Fruit fly (Drosophila melanogaster): ENCODE results near the gene Lcp65Ag3.
"Not testable (repeated sequence)": the region's sequence is repeated elsewhere in the genome, so short reads cannot be mapped to it uniquely, and the experiment has no call there.

Gene Lcp65Ag3

dm6 chr3L:6130944-6131343, at the start of gene Lcp65Ag3:
TSS of gene Lcp65Ag3 (minus strand) at chr3L:6130989.
- no peak for TF ChIP-seq h (optimal IDR thresholded peaks at IDR 0.05)
- TF ChIP-seq Myc (optimal IDR thresholded peaks at IDR 0.05): no peak
- TF ChIP-seq ttk (optimal IDR thresholded peaks at IDR 0.05): no peak
- no peak for TF ChIP-seq Sin3A (optimal IDR thresholded peaks at IDR 0.05)
- no peak for TF ChIP-seq insv (optimal IDR thresholded peaks at IDR 0.05)
- TF ChIP-seq psq (optimal IDR thresholded peaks at IDR 0.05): no peak

dm6 chr3L:6173826-6174255, 43.1 kb upstream of the Lcp65Ag3 start, which contains the start of the genes fmt and CG7376:
TSS of gene fmt (minus strand) at chr3L:6173880.
TSS of gene CG7376 (plus strand) at chr3L:6174248.
- no peak for TF ChIP-seq psq (optimal IDR thresholded peaks at IDR 0.05)
- no peak for TF ChIP-seq Myc (optimal IDR thresholded peaks at IDR 0.05)
- TF ChIP-seq h (optimal IDR thresholded peaks at IDR 0.05): no peak
- TF ChIP-seq insv (optimal IDR thresholded peaks at IDR 0.05): no peak
- no peak for TF ChIP-seq ttk (optimal IDR thresholded peaks at IDR 0.05)
- TF ChIP-seq Sin3A (optimal IDR thresholded peaks at IDR 0.05): no peak

- no peak for TF ChIP-seq ttk (optimal IDR thresholded peaks at IDR 0.05)
- TF ChIP-seq h (optimal IDR thresholded peaks at IDR 0.05): no peak
- no peak for TF ChIP-seq Myc (optimal IDR thresholded peaks at IDR 0.05)
- no peak for TF ChIP-seq Sin3A (optimal IDR thresholded peaks at IDR 0.05)
- no peak for TF ChIP-seq insv (optimal IDR thresholded peaks at IDR 0.05)
- no peak for TF ChIP-seq psq (optimal IDR thresholded peaks at IDR 0.05)
Observed at dm6 chr3L:6162483-6163128, 31.8 kb upstream of the Lcp65Ag3 start, which contains the start of gene Prdm13. TSS of gene Prdm13 (plus strand) at chr3L:6163127.

- TF ChIP-seq insv (optimal IDR thresholded peaks at IDR 0.05) (no peak), h (optimal IDR thresholded peaks at IDR 0.05) (no peak), Sin3A (optimal IDR thresholded peaks at IDR 0.05) (no peak), psq (optimal IDR thresholded peaks at IDR 0.05) (no peak), ttk (optimal IDR thresholded peaks at IDR 0.05) (no peak), Myc (optimal IDR thresholded peaks at IDR 0.05) (no peak)
Observed at dm6 chr3L:6161997-6162396, 31.2 kb upstream of the Lcp65Ag3 start.

dm6 chr3L:6160514-6160913, 29.7 kb upstream of the Lcp65Ag3 start, which contains the start of gene Cpr65Az:
TSS of gene Cpr65Az (plus strand) at chr3L:6160814.
- TF ChIP-seq psq (optimal IDR thresholded peaks at IDR 0.05) (no peak), Myc (optimal IDR thresholded peaks at IDR 0.05) (no peak), insv (optimal IDR thresholded peaks at IDR 0.05) (no peak), h (optimal IDR thresholded peaks at IDR 0.05) (no peak), Sin3A (optimal IDR thresholded peaks at IDR 0.05) (no peak), ttk (optimal IDR thresholded peaks at IDR 0.05) (no peak)

- no peak for TF ChIP-seq Sin3A (optimal IDR thresholded peaks at IDR 0.05)
- no peak for TF ChIP-seq insv (optimal IDR thresholded peaks at IDR 0.05)
- no peak for TF ChIP-seq psq (optimal IDR thresholded peaks at IDR 0.05)
- no peak for TF ChIP-seq h (optimal IDR thresholded peaks at IDR 0.05)
- TF ChIP-seq ttk (optimal IDR thresholded peaks at IDR 0.05): no peak
- TF ChIP-seq Myc (optimal IDR thresholded peaks at IDR 0.05): no peak
Observed at dm6 chr3L:6159863-6160262, 29.1 kb upstream of the Lcp65Ag3 start.

- no peak for TF ChIP-seq Sin3A (optimal IDR thresholded peaks at IDR 0.05)
- TF ChIP-seq Myc (optimal IDR thresholded peaks at IDR 0.05): no peak
- no peak for TF ChIP-seq psq (optimal IDR thresholded peaks at IDR 0.05)
- TF ChIP-seq ttk (optimal IDR thresholded peaks at IDR 0.05): no peak
- TF ChIP-seq insv (optimal IDR thresholded peaks at IDR 0.05): no peak
- no peak for TF ChIP-seq h (optimal IDR thresholded peaks at IDR 0.05)
Observed at dm6 chr3L:6158530-6158929, 27.7 kb upstream of the Lcp65Ag3 start, which contains the start of gene Cpr65Ay. TSS of gene Cpr65Ay (minus strand) at chr3L:6158630.

dm6 chr3L:6157327-6158032, 26.7 kb upstream of the Lcp65Ag3 start, which contains the start of gene CG13297:
TSS of gene CG13297 (minus strand) at chr3L:6157377.
- no peak for TF ChIP-seq h (optimal IDR thresholded peaks at IDR 0.05)

- TF ChIP-seq Sin3A (optimal IDR thresholded peaks at IDR 0.05) (no peak), psq (optimal IDR thresholded peaks at IDR 0.05) (no peak), Myc (optimal IDR thresholded peaks at IDR 0.05) (no peak), insv (optimal IDR thresholded peaks at IDR 0.05) (no peak), h (optimal IDR thresholded peaks at IDR 0.05) (no peak)
Observed at dm6 chr3L:6154951-6155394, 24.2 kb upstream of the Lcp65Ag3 start.

dm6 chr3L:6152531-6152930, 21.7 kb upstream of the Lcp65Ag3 start, which contains the start of gene Acp65Aa:
TSS of gene Acp65Aa (minus strand) at chr3L:6152745.
- no peak for TF ChIP-seq Myc (optimal IDR thresholded peaks at IDR 0.05)
- TF ChIP-seq ttk (optimal IDR thresholded peaks at IDR 0.05): no peak
- no peak for TF ChIP-seq insv (optimal IDR thresholded peaks at IDR 0.05)
- no peak for TF ChIP-seq Sin3A (optimal IDR thresholded peaks at IDR 0.05)
- no peak for TF ChIP-seq h (optimal IDR thresholded peaks at IDR 0.05)
- no peak for TF ChIP-seq psq (optimal IDR thresholded peaks at IDR 0.05)

- TF ChIP-seq h, Sin3A, insv (optimal IDR thresholded peaks at IDR 0.05): not testable (repeated sequence)
Observed at dm6 chr3L:6150757-6151354, 20.1 kb upstream of the Lcp65Ag3 start, which contains the start of the genes Cpr65Ax2 and Lcp65Aa. TSS of gene Cpr65Ax2 (minus strand) at chr3L:6150857. TSS of gene Lcp65Aa (plus strand) at chr3L:6151304.

- TF ChIP-seq ttk, insv, h (optimal IDR thresholded peaks at IDR 0.05): not testable (repeated sequence)
Observed at dm6 chr3L:6149248-6149647, 18.5 kb upstream of the Lcp65Ag3 start, which contains the start of gene Lcp65Ab1. TSS of gene Lcp65Ab1 (plus strand) at chr3L:6149548.
